Fruit fly (Drosophila melanogaster) S2 (cell line): Measurements from ENCODE around the gene BthD.

Source experiments
- CG8478 ChIP-seq: fragments of >200 bp; optimal IDR thresholded peaks from 2 replicates; lab custom pipeline; 2018
- CTCF ChIP-seq, 2 experiments: fragments of >200 bp; optimal IDR thresholded peaks; 2 replicates each; lab custom pipeline; 2018

BthD gene

dm6 chrX:13634254-13634999 is 22.5 kb downstream of the BthD start:
- TF ChIP-seq CTCF (optimal IDR thresholded peaks at IDR 0.05; lab: Kevin White, UChicago) (no peak), CG8478 (lab: Kevin White, UChicago) (no peak)

dm6 chrX:13635000-13635368 is 23.1 kb downstream of the BthD start:
- no peak for TF ChIP-seq CTCF (optimal IDR thresholded peaks at IDR 0.05; lab: Kevin White, UChicago)
- TF ChIP-seq CG8478 (lab: Kevin White, UChicago), result no peak

dm6 chrX:13636810-13637209 is 24.9 kb downstream of the BthD start:
- no peak for TF ChIP-seq CTCF (optimal IDR thresholded peaks at IDR 0.05; lab: Kevin White, UChicago)
- no peak for TF ChIP-seq CG8478 (lab: Kevin White, UChicago)

DNA sequence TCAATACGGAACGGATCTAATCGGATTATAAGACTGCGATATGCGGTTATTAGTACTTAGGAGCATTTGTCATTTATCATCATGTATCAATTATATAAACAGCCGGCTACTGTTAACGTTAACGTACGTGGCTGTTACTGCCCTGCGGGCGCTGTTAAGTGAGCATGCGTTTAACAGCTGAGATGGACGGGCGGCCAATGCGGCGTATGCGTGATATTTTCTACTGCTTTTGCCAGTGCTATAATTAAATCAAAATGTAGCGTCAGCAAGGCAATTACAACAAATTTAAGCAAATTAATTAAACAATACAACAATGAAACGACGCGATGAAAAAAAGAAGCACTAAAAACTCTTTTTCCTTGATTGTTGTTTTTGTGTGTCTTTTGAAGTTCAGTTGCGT is 25.7 kb downstream of the BthD start:
- TF ChIP-seq CTCF (optimal IDR thresholded peaks at IDR 0.05; lab: Kevin White, UChicago), result no peak
- no peak for TF ChIP-seq CG8478 (lab: Kevin White, UChicago)

DNA sequence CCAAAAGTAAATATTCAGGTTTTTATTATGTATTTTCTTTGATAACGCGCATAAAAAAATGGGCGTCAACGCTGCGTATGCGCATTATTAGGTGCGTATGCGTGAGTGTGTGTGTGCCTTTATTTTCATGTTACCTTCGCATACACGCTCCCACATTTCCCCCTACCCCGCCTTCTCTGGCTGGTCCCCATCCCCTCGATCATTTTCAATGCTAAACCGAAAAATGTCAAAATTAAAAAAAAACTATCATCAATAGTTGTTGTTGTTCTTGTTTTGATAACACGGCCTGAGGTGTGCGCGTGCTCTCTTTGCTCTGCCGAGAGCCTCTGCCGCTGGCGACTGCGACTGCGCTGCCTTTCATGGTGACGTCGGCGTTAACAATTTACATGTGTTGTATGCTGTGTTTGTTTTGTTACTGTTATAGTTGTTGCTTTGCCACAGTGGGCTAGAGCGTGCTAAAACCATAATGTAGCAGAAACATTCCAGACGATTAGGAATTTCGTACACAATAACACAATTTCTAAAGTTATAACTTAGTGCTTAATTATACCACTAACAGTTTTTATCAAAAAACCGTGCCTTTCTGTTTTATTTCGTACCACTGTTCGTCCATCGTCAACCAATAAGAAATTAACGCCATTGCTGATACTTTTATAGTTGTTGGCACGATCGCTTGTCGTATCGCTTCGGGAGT is 28.2 kb downstream of the BthD start:
- TF ChIP-seq CTCF (optimal IDR thresholded peaks at IDR 0.05; lab: Kevin White, UChicago) (no peak), CG8478 (lab: Kevin White, UChicago) (no peak)

DNA sequence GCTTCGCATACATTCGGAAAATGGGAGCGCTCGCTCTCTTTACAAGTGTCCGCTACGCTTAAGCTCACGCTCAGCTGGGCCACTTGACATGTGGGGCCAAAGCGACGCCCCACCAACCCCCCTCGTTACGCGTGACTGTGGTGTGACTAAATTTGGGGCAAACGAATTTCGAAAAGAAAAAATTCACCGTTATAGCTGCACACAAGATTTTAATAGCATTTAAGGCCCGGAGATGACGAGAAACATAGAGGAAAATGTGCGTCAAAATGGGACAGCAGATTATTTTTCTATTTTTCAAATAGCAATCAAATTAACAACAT is 28.7 kb downstream of the BthD start:
- TF ChIP-seq CTCF (optimal IDR thresholded peaks at IDR 0.05; lab: Kevin White, UChicago), result no peak
- no peak for TF ChIP-seq CG8478 (lab: Kevin White, UChicago)

DNA sequence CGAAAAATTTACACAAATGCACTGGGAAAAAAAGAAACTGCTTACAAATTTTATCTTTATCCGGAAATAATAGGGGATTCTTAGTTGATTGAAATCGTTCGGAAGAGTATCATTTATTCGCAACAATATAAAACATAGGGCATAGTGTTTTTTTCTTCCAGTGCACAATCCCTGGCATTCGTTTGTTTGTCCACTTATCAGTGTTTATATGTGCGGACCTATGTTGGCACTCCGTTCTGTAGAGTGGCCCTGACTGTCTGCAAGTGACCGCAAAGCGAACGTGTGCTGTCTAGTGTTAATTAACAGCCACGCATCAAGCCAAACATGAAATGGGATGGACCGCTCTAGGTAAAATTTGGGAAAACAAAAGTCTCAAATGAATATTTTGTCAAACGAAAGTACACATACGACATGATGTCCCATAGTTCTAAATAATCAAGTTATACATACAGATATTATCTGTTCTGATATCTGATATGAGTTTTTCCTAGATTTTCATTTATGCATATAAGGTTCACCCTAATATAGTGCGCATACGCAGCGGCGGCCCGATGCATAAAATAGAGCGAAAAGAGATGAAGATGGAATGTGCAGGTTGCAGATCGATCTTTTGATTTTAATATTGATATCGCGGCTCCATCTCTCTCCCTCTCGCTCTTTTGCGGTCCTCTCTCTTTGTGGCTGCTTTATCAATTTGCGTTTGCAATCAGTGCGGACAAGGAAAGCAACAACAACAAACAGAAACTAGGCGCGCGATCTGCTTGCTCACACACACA is 29.4 kb downstream of the BthD start:
- TF ChIP-seq CG8478 (lab: Kevin White, UChicago) (no peak), CTCF (optimal IDR thresholded peaks at IDR 0.05; lab: Kevin White, UChicago) (no peak)

DNA sequence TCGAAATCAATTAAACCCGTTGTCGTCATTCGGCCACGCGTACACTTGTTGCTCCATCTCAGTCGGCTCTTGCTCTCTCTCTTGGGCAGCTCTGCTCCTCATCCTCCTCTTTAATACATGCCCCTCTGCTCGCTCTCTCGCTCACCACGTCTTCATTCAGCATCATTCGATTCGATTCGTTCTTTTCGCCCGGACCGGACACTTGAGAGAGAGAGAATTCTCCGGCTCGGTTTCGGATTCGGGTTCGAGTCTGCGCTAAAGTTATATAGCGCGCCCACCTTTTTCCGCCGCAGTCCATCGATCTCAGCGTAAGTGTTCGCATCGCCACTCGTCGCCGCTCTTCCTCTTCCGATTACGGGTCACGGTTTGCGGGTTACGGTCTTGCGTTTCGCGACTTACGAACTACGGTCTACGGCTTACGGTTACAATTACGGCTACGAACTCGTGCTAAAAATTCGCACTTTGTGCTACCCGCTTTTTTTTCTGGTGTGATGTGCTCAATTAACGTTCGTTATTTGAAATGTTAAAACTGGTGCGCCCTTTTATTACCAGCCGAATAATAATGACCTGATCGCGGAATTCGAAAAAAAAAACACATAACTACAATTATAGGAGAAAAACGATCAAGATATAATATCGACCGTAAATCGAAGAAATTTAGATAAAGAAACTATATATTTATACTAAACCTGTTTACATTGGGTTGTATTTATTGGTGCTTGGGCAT is 30.1 kb downstream of the BthD start:
- TF ChIP-seq CTCF (optimal IDR thresholded peaks at IDR 0.05; lab: Kevin White, UChicago) (peak in 1 of 2 experiments; percentile 2), CG8478 (lab: Kevin White, UChicago) (no peak)

DNA sequence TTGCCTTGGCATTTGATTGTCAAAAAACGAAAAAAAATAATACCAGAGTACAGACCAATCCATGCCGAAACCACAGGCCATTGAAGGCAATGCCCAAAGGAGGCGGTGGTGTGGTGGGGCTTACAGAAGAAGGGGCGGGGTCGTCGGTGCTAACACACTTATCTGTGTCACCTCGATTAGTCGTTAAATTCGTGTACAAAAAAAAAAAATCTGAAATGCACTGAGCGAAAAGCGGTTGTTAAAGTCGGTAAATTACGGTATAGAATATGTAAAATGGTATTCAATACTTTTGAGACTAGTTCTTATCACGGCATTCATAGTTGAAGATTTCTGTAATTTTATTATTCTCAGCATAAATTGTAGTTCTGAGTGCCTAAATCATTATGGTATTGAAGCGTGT is 32.0 kb downstream of the BthD start:
- TF ChIP-seq CG8478 (lab: Kevin White, UChicago), result no peak
- no peak for TF ChIP-seq CTCF (optimal IDR thresholded peaks at IDR 0.05; lab: Kevin White, UChicago)

DNA sequence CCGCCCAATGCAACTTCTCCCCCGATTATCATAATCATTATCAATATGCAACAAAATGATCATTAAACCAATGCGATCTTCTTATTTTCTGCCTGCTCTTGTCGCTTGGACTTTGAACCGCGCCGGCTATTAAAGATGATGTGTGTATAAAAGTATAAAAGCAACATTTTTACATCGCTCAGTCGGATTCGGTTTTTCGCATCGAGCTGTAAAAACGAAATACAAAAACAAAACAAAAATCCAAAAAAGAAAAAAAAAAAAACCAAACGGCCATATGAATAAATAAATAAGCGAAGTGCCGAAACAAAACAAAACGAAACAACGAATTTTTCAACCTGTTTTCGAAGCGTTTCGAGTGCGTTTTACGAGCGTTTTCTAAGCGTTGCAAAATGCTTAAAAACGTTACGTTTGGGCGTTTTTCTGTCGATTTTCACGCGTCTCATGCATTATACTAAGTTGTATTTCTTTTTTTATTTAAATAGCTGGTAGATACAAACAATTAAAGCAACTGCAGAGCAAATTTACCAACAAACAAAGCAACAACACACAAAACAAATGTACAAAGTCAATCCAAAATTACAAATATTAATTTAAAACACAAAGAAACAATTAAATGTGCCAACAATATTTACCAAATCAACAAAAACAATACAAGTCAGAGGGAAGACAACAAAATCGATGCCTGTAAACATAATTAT is 32.9 kb downstream of the BthD start:
- no peak for TF ChIP-seq CG8478 (lab: Kevin White, UChicago)
- no peak for TF ChIP-seq CTCF (optimal IDR thresholded peaks at IDR 0.05; lab: Kevin White, UChicago)

- TF ChIP-seq CG8478 (lab: Kevin White, UChicago) (no peak), CTCF (optimal IDR thresholded peaks at IDR 0.05; lab: Kevin White, UChicago) (no peak)
Measured at dm6 chrX:13646175-13646574, 34.2 kb downstream of the BthD start.

DNA sequence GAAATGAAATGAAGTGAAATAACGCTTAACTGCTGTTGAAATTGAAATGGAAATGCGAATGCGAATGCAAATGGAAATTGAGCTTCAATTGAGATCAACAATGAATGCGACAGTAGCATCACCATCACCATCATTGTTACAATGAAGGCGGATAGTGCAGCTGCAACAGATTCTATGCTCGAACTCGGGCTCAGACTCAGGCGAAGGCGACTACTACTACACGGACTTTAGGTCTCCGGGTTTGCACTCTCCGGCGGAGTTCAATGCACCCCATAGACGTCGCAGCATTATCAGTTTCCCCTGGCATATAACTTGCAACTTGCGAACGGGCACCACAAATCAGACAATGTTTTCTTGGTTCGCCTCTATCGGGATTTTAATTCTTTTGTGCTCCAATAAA is 36.9 kb downstream of the BthD start:
- no peak for TF ChIP-seq CTCF (optimal IDR thresholded peaks at IDR 0.05; lab: Kevin White, UChicago)
- no peak for TF ChIP-seq CG8478 (lab: Kevin White, UChicago)

dm6 chrX:13649801-13650200 is 37.9 kb downstream of the BthD start:
- no peak for TF ChIP-seq CTCF (optimal IDR thresholded peaks at IDR 0.05; lab: Kevin White, UChicago)
- TF ChIP-seq CG8478 (lab: Kevin White, UChicago), result no peak

dm6 chrX:13651170-13651569 is 39.2 kb downstream of the BthD start:
- no peak for TF ChIP-seq CTCF (optimal IDR thresholded peaks at IDR 0.05; lab: Kevin White, UChicago)
- TF ChIP-seq CG8478 (lab: Kevin White, UChicago), result no peak
